Worm (Caenorhabditis elegans) whole organism, L4 larva: ENCODE measurements around the gene E04F6.9.

Experiments
- D1046.2 ChIP-seq: fragments of 200-800 bp; sonication (Bioruptor generic); IDR thresholded peaks from 2 replicates; pipeline ENCODE4 v1.3.6; 2022; ENCODE audit warnings: missing genetic modification characterization, missing compliant biosample characterization
- F26F4.8 ChIP-seq: fragments of 200-800 bp; sonication (Bioruptor generic); conservative IDR thresholded peaks from 2 replicates; pipeline ENCODE4 v1.3.6; 2022; ENCODE audit warnings: missing genetic modification characterization, missing compliant biosample characterization
- F37D6.2 ChIP-seq: sonication (generic microtip); optimal IDR thresholded peaks from 2 replicates; lab custom pipeline; 2016; ENCODE audit warnings: mild to moderate bottlenecking, missing genetic modification characterization, missing compliant biosample characterization
- F44E2.7 ChIP-seq: fragments of 200-800 bp; sonication (Bioruptor generic); IDR thresholded peaks from 2 replicates; pipeline ENCODE4 v2.1.2; 2022; ENCODE audit warnings: missing genetic modification characterization, missing compliant biosample characterization
- T26A8.4 ChIP-seq: fragments of 200-800 bp; sonication (Bioruptor generic); IDR thresholded peaks from 2 replicates; pipeline ENCODE4 v1.3.6; 2022; ENCODE audit warnings: missing genetic modification characterization, missing compliant biosample characterization
- ZK337.2 ChIP-seq: fragments of 200-800 bp; sonication (Bioruptor generic); IDR thresholded peaks from 2 replicates; pipeline ENCODE4 v1.3.6; 2022; ENCODE audit warnings: missing genetic modification reagents, missing genetic modification characterization, missing compliant biosample characterization
- ZK546.5 ChIP-seq, 2 experiments: sonication (generic microtip); optimal IDR thresholded peaks; 2 replicates each; lab custom pipeline; 2017; ENCODE audit warnings: missing biosample characterization in 2 of 2, missing genetic modification characterization in 2 of 2
- aha-1 ChIP-seq: fragments of 150-350 bp; peaks from one replicate; lab custom pipeline; 2014; ENCODE audit warnings: missing biosample characterization, missing genetic modification characterization
- ceh-28 ChIP-seq: fragments of 150-350 bp; optimal IDR thresholded peaks from 2 replicates; lab custom pipeline; 2014; ENCODE audit warnings: missing biosample characterization, missing genetic modification reagents, missing genetic modification characterization
- ceh-82 ChIP-seq: sonication (generic microtip); optimal IDR thresholded peaks from 2 replicates; lab custom pipeline; 2017; ENCODE audit warnings: missing biosample characterization, missing genetic modification characterization
- ctbp-1 ChIP-seq: fragments of 200-800 bp; sonication (Bioruptor generic); IDR thresholded peaks from 2 replicates; pipeline ENCODE4 v1.3.6; 2022; ENCODE audit warnings: missing genetic modification reagents, missing genetic modification characterization, missing compliant biosample characterization
- daf-12 ChIP-seq: fragments of 150-350 bp; optimal IDR thresholded peaks from 2 replicates; lab custom pipeline; 2014; ENCODE audit warnings: missing biosample characterization, missing genetic modification reagents, missing genetic modification characterization
- daf-8 ChIP-seq: fragments of 200-800 bp; sonication (Bioruptor generic); IDR thresholded peaks from 2 replicates; pipeline ENCODE4 v1.3.6; 2022; ENCODE audit warnings: missing genetic modification characterization, missing compliant biosample characterization
- dmd-6 ChIP-seq: fragments of 200-800 bp; sonication (Bioruptor generic); IDR thresholded peaks from 2 replicates; pipeline ENCODE4 v1.3.6; 2022; ENCODE audit warnings: missing genetic modification reagents, missing genetic modification characterization, missing compliant biosample characterization
- duxl-1 ChIP-seq: sonication (generic microtip); optimal IDR thresholded peaks from 2 replicates; lab custom pipeline; 2016; ENCODE audit warnings: mild to moderate bottlenecking, missing genetic modification characterization, moderate library complexity, missing compliant biosample characterization; ENCODE audit not compliant: poor library complexity
- egl-27 ChIP-seq: sonication (generic microtip); optimal IDR thresholded peaks from 3 replicates; lab custom pipeline; 2017; ENCODE audit warnings: missing biosample characterization, missing genetic modification reagents, missing genetic modification characterization
- fkh-10 ChIP-seq: fragments of 150-350 bp; optimal IDR thresholded peaks from 2 replicates; lab custom pipeline; 2014; ENCODE audit warnings: missing biosample characterization, missing genetic modification reagents, missing genetic modification characterization
- fos-1 ChIP-seq: fragments of 150-350 bp; optimal IDR thresholded peaks from 2 replicates; lab custom pipeline; 2014; ENCODE audit warnings: missing biosample characterization, missing genetic modification characterization
- gei-8 ChIP-seq: fragments of 200-800 bp; sonication (Bioruptor generic); optimal IDR thresholded peaks from 2 replicates; lab custom pipeline; 2018; ENCODE audit warnings: mild to moderate bottlenecking, missing genetic modification characterization, missing compliant biosample characterization
- hlh-11 ChIP-seq: fragments of 200-800 bp; sonication (Bioruptor generic); optimal IDR thresholded peaks from 2 replicates; lab custom pipeline; 2018; ENCODE audit warnings: mild to moderate bottlenecking, missing genetic modification characterization, missing compliant biosample characterization
- lim-7 ChIP-seq: fragments of 200-800 bp; sonication (Bioruptor generic); IDR thresholded peaks from 2 replicates; pipeline ENCODE4 v1.3.6; 2022; ENCODE audit warnings: missing genetic modification characterization, missing compliant biosample characterization
- mdl-1 ChIP-seq, 2 experiments: fragments of 150-350 bp in 1 of 2; sonication (generic microtip) in 1 of 2; optimal IDR thresholded peaks; 2 replicates each; lab custom pipeline; 2014 to 2017; ENCODE audit warnings: missing biosample characterization in 2 of 2, missing genetic modification characterization in 2 of 2
- nhr-28 ChIP-seq: fragments of 150-350 bp; optimal IDR thresholded peaks from 2 replicates; lab custom pipeline; 2014; ENCODE audit warnings: missing biosample characterization, missing genetic modification characterization
- nhr-41 ChIP-seq: fragments of 200-800 bp; sonication (Bioruptor generic); IDR thresholded peaks from 2 replicates; pipeline ENCODE4 v1.3.6; 2022; ENCODE audit warnings: missing genetic modification reagents, missing genetic modification characterization, missing compliant biosample characterization
- nhr-42 ChIP-seq: fragments of 200-800 bp; sonication (Bioruptor generic); IDR thresholded peaks from 2 replicates; pipeline ENCODE4 v1.3.6; 2022; ENCODE audit warnings: missing genetic modification characterization, missing compliant biosample characterization
- nhr-77 ChIP-seq: fragments of 150-350 bp; optimal IDR thresholded peaks from 2 replicates; lab custom pipeline; 2014; ENCODE audit warnings: missing biosample characterization, missing genetic modification characterization
- php-3 ChIP-seq: fragments of 200-800 bp; sonication (Bioruptor generic); IDR thresholded peaks from 2 replicates; pipeline ENCODE4 v1.3.6; 2022; ENCODE audit warnings: missing genetic modification reagents, missing genetic modification characterization, missing compliant biosample characterization
- pqm-1 ChIP-seq: sonication (generic microtip); optimal IDR thresholded peaks from 2 replicates; lab custom pipeline; 2017; ENCODE audit warnings: missing biosample characterization, missing genetic modification characterization
- rbr-2 ChIP-seq: sonication (generic microtip); optimal IDR thresholded peaks from 2 replicates; lab custom pipeline; 2016; ENCODE audit warnings: missing genotype, missing genetic modification characterization, missing compliant biosample characterization
- saeg-2 ChIP-seq: fragments of 200-800 bp; sonication (Bioruptor generic); IDR thresholded peaks from 2 replicates; pipeline ENCODE4 v1.3.6; 2022; ENCODE audit warnings: missing genetic modification reagents, missing genetic modification characterization, missing compliant biosample characterization
- set-16 ChIP-seq: fragments of 200-800 bp; sonication (Bioruptor generic); IDR thresholded peaks from 2 replicates; pipeline ENCODE4 v1.3.6; 2022; ENCODE audit warnings: missing genetic modification reagents, missing genetic modification characterization, missing compliant biosample characterization
- skn-1 ChIP-seq: fragments of 150-350 bp; optimal IDR thresholded peaks from 2 replicates; lab custom pipeline; 2014; ENCODE audit warnings: missing biosample characterization, missing genetic modification characterization
- snpc-4 ChIP-seq: fragments of 150-350 bp; optimal IDR thresholded peaks from 2 replicates; lab custom pipeline; 2014; ENCODE audit warnings: missing biosample characterization, missing genetic modification characterization
- unc-62 ChIP-seq, 3 experiments: fragments of 150-350 bp in 1 of 3; sonication (generic microtip); optimal IDR thresholded peaks in 2 of 3; peaks in 1 of 3; 1 replicate in 1 of 3; 2 replicates in 2 of 3; lab custom pipeline; 2014 to 2017; ENCODE audit warnings: missing biosample characterization in 3 of 3, missing genetic modification characterization in 3 of 3, missing genetic modification reagents in 3 of 3, missing genotype in 1 of 3
- vab-7 ChIP-seq: fragments of 200-800 bp; sonication (Bioruptor generic); IDR thresholded peaks from 2 replicates; pipeline ENCODE4 v1.3.6; 2022; ENCODE audit warnings: missing genetic modification reagents, missing genetic modification characterization, missing compliant biosample characterization
- zag-1 ChIP-seq: fragments of 150-350 bp; optimal IDR thresholded peaks from 2 replicates; lab custom pipeline; 2014; ENCODE audit warnings: missing biosample characterization, missing genetic modification characterization
- zfp-2 ChIP-seq: sonication (generic microtip); optimal IDR thresholded peaks from 2 replicates; lab custom pipeline; 2016; ENCODE audit warnings: mild to moderate bottlenecking, missing genetic modification characterization, missing compliant biosample characterization
- zip-11 ChIP-seq: fragments of 200-800 bp; sonication (Bioruptor generic); IDR thresholded peaks from 2 replicates; pipeline ENCODE4 v1.3.6; 2022; ENCODE audit warnings: missing genetic modification characterization, missing compliant biosample characterization

The E04F6.9 gene

DNA sequence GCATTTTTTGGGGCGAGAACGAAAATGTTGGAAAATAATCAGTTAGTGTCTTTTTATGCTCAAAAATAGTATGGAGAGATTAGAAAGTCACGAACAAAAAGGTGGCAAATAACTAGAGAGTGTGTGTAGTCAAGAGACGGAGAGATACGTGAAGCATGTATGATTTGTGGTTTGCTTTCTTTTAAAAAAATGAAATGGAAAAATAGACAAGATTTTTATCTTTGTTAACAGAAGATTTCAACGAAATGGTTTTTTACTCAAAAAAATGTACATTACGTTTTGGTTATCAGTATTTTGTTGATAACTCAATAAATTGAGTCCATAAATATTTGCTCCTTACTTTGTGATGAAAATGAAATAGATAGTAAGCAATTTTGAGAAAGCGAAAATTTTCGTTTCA lies 3.8 kb downstream of the E04F6.9 start, which contains the start of gene dhs-7 (continued):
- TF ChIP-seq ceh-28 (tag; lab: Kevin White, UChicago) (no peak), dmd-6 (GFP tag; lab: Robert Waterston, UW) (peak; percentile 36; the same call in 1 of the 2 replicates), rbr-2 (tag; lab: Kevin White, UChicago) (no peak), egl-27 (tag; lab: Kevin White, UChicago) (no peak), php-3 (no peak), skn-1 (tag; lab: Kevin White, UChicago) (no peak), nhr-41 (GFP tag; lab: Robert Waterston, UW) (no peak), zfp-2 (no peak), pqm-1 (tag; lab: Kevin White, UChicago) (peak; percentile 47), ctbp-1 (GFP tag; lab: Robert Waterston, UW) (no peak), gei-8 (no peak), ceh-82 (tag; lab: Kevin White, UChicago) (no peak), mdl-1 (tag; optimal IDR thresholded peaks at IDR 0.05; lab: Kevin White, UChicago) (no peak), F37D6.2 (tag; lab: Kevin White, UChicago) (no peak), hlh-11 (tag; lab: Kevin White, UChicago) (peak; percentile 20), ZK546.5 (tag; optimal IDR thresholded peaks at IDR 0.05; lab: Kevin White, UChicago) (no peak), fkh-10 (GFP tag; lab: Kevin White, UChicago) (no peak), D1046.2 (GFP tag; lab: Robert Waterston, UW) (no peak), duxl-1 (tag; lab: Kevin White, UChicago) (no peak), zag-1 (no peak), vab-7 (GFP tag; lab: Robert Waterston, UW) (no peak), fos-1 (tag; lab: Kevin White, UChicago) (no peak), daf-8 (GFP tag; lab: Robert Waterston, UW) (no peak), aha-1 (no peak), lim-7 (GFP tag; lab: Robert Waterston, UW) (no peak), saeg-2 (no peak), set-16 (GFP tag; lab: Robert Waterston, UW) (no peak), nhr-77 (tag; lab: Kevin White, UChicago) (no peak), snpc-4 (tag; lab: Kevin White, UChicago) (no peak), T26A8.4 (GFP tag; lab: Robert Waterston, UW) (no peak), daf-12 (tag; lab: Kevin White, UChicago) (no peak), ZK337.2 (GFP tag; lab: Robert Waterston, UW) (no peak)

DNA sequence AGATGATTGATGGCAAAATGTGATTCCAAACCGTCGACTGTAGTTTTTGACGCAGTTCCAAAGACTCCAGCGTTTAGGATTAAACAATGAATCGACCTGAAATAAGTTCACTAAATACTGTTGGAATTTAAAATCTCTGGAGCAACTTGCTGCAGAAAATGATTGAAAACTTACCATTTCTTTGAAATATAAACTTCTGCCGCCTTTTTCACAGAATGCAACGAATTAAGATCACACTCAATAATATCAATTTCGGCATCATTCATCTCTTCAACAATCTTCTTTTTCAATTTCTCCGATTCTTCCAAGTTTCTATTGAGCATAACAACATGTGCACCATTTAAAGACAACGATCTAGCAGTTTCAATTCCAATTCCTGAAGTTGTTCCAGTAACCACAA lies 4.3 kb downstream of the E04F6.9 start:
- peak in 1 of 2 experiments; percentile 90 for TF ChIP-seq unc-62 (GFP tag; optimal IDR thresholded peaks at IDR 0.05 in 1 of 2; lab: Kevin White, UChicago)
- TF ChIP-seq unc-62 (tag; optimal IDR thresholded peaks at IDR 0.05; lab: Kevin White, UChicago), result no peak
- TF ChIP-seq egl-27 (tag; lab: Kevin White, UChicago), result no peak
- TF ChIP-seq, all 104 proteins: peak for 1

DNA sequence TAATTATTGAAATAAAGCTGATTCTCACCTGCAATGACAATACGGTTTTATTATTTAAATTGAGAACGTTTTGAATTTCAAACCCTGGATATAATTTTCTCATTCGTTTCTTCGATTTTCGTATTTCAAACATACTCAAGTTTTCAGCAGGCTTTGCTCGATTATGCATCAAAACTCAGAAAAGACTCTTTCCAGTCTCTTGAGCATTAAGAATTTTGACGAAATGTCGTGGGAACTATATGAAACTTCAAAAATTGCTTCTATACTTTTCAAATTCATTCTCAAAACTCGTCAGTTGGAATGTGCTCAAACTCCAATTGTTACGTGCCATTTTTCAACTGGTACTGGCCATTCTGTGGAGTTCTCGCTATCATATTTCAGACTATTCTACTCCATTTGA lies 6.6 kb downstream of the E04F6.9 start, which contains the start of gene srd-59:
Gene srd-59 (plus strand): TSS at position 301 of the 400 bp plus-strand sequence.
- TF ChIP-seq zip-11 (GFP tag; lab: Robert Waterston, UW), result no peak
- no peak for TF ChIP-seq nhr-42 (GFP tag; lab: Robert Waterston, UW)
- TF ChIP-seq pqm-1 (tag; lab: Kevin White, UChicago), result no peak
- TF ChIP-seq F44E2.7 (GFP tag; lab: Robert Waterston, UW), result no peak
- TF ChIP-seq nhr-28 (tag; lab: Kevin White, UChicago), result no peak
- no peak for TF ChIP-seq zfp-2
- no peak for TF ChIP-seq aha-1
- no peak for TF ChIP-seq duxl-1 (tag; lab: Kevin White, UChicago)
- no peak for TF ChIP-seq F26F4.8
- no peak for TF ChIP-seq T26A8.4 (GFP tag; lab: Robert Waterston, UW)
- TF ChIP-seq daf-8 (GFP tag; lab: Robert Waterston, UW), result no peak
